Worm (Caenorhabditis elegans): ENCODE results near the gene C28A5.6.

C28A5.6 gene

ce11 chrIII:4428797-4429196, 505 bp downstream of the C28A5.6 start:
- TF ChIP-seq elt-2 (tag; optimal IDR thresholded peaks at IDR 0.05) (peak; percentile 20), snpc-4 (tag; optimal IDR thresholded peaks at IDR 0.05) (peak; percentile 23), pha-4 (tag; optimal IDR thresholded peaks at IDR 0.05) (no peak)

ce11 chrIII:4426711-4427218, 2.5 kb downstream of the C28A5.6 start:
- peak; percentile 3 for TF ChIP-seq nhr-43 (tag; optimal IDR thresholded peaks at IDR 0.05; ENCODE audit: poor library complexity, severe bottlenecking)
- TF ChIP-seq snpc-4 (tag; optimal IDR thresholded peaks at IDR 0.05) = peak; percentile 90

ce11 chrIII:4419117-4419978, 10.0 kb downstream of the C28A5.6 start, which contains the start of the genes R07E5.7 and cku-80:
R07E5.7 (minus strand) TSS chrIII:4419167.
cku-80 (plus strand) TSS chrIII:4419848.
- TF ChIP-seq nfya-1 (tag; optimal IDR thresholded peaks at IDR 0.05; ENCODE audit: insufficient read depth) = peak; percentile 65
- peak; percentile 15 for TF ChIP-seq nhr-25 (tag; optimal IDR thresholded peaks at IDR 0.05)
- no peak for TF ChIP-seq elt-1 (tag; optimal IDR thresholded peaks at IDR 0.05)
- TF ChIP-seq hmg-11 (tag; optimal IDR thresholded peaks at IDR 0.05) = peak; percentile 50
- no peak for TF ChIP-seq elt-3 (tag; optimal IDR thresholded peaks at IDR 0.05)
- TF ChIP-seq pha-4 (tag; optimal IDR thresholded peaks at IDR 0.05) = peak; percentile 55
- peak; percentile 17 for TF ChIP-seq ama-1 (optimal IDR thresholded peaks at IDR 0.05)
- TF ChIP-seq unc-39 (tag; optimal IDR thresholded peaks at IDR 0.05) = no peak
- peak; percentile 66 for TF ChIP-seq nhr-23 (tag; optimal IDR thresholded peaks at IDR 0.05)
- no peak for TF ChIP-seq ceh-82 (tag; optimal IDR thresholded peaks at IDR 0.05)
- peak; percentile 29 for TF ChIP-seq skn-1 (tag; optimal IDR thresholded peaks at IDR 0.05)
- no peak for TF ChIP-seq aly-2 (tag; optimal IDR thresholded peaks at IDR 0.05)
- no peak for TF ChIP-seq jun-1 (tag; optimal IDR thresholded peaks at IDR 0.05)
- peak; percentile 26 for TF ChIP-seq R02D3.7 (tag; optimal IDR thresholded peaks at IDR 0.05)
- peak; percentile 50 for TF ChIP-seq elt-2 (tag; optimal IDR thresholded peaks at IDR 0.05)
- TF ChIP-seq lin-15B (tag; optimal IDR thresholded peaks at IDR 0.05) = peak; percentile 75
- no peak for TF ChIP-seq pqm-1 (tag; optimal IDR thresholded peaks at IDR 0.05)
- TF ChIP-seq nhr-43 (tag; optimal IDR thresholded peaks at IDR 0.05; ENCODE audit: poor library complexity, severe bottlenecking) = peak; percentile 28
- peak; percentile 60 for TF ChIP-seq snpc-4 (tag; optimal IDR thresholded peaks at IDR 0.05)

DNA sequence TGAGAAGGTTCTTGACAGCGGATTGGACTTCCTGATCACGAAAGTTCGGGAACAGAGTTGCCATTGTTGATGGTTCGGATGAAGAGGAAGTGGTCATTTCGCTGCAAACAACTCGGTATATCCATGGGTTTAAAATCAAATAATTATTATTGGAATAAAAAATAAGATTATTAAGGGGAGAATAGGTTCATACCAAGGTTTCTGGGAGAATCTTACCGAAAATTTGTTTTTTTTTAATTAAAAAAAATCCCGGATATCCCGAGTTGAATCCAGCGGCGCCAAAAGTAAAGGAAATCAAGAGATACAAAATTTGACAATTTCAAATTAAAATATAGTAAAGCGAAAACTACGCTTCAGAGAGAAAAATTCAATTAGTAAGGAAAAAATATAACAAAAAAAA, 11.3 kb downstream of the C28A5.6 start, which contains the start of the genes R07E5.19 and pdcd-2:
Gene R07E5.19 (minus strand): TSS at position 101 of the 400 bp plus-strand sequence.
Gene pdcd-2 (minus strand): TSS at position 102 of the 400 bp plus-strand sequence.
- no peak for TF ChIP-seq nfya-1 (tag; optimal IDR thresholded peaks at IDR 0.05; ENCODE audit: insufficient read depth)
- no peak for TF ChIP-seq nhr-12 (tag; optimal IDR thresholded peaks at IDR 0.05)
- no peak for TF ChIP-seq lin-15B (tag; optimal IDR thresholded peaks at IDR 0.05)
- no peak for TF ChIP-seq nhr-237 (tag; optimal IDR thresholded peaks at IDR 0.05)
- no peak for TF ChIP-seq jun-1 (tag; optimal IDR thresholded peaks at IDR 0.05)
- TF ChIP-seq nhr-11 (tag; optimal IDR thresholded peaks at IDR 0.05) = no peak
- no peak for TF ChIP-seq mdl-1 (tag; optimal IDR thresholded peaks at IDR 0.05)
- TF ChIP-seq elt-1 (tag; optimal IDR thresholded peaks at IDR 0.05) = no peak
- TF ChIP-seq fkh-10 (GFP tag; optimal IDR thresholded peaks at IDR 0.05) = no peak
- no peak for TF ChIP-seq pha-4 (tag; optimal IDR thresholded peaks at IDR 0.05)

DNA sequence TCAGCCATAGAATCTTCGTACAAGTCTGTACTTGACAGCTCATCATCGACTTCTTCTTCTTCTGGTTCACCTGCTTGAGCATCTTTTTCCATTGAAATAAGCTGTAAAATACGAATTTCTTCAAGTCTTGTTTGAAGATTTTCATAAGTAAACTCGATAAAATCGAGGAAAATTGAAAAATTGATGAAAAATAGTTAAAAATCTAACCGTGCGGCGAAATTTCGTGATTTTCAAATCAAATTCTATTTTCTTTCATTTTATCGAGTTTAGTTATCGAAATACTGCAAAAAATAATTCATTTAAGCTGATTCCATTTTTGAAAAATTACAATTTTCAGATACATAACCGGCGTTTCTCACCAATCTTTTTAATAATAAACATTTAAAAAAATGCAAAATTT, 14.2 kb downstream of the C28A5.6 start, which contains the start of gene R07E5.11:
Gene R07E5.11 (minus strand): TSS at position 101 of the 400 bp plus-strand sequence.
- TF ChIP-seq elt-1 (tag; optimal IDR thresholded peaks at IDR 0.05) (no peak), ama-1 (optimal IDR thresholded peaks at IDR 0.05) (no peak), nhr-23 (tag; optimal IDR thresholded peaks at IDR 0.05) (no peak), nhr-25 (tag; optimal IDR thresholded peaks at IDR 0.05) (no peak), ceh-28 (tag; optimal IDR thresholded peaks at IDR 0.05) (no peak), tbx-2 (tag; optimal IDR thresholded peaks at IDR 0.05) (no peak), ceh-82 (tag; optimal IDR thresholded peaks at IDR 0.05) (no peak)

DNA sequence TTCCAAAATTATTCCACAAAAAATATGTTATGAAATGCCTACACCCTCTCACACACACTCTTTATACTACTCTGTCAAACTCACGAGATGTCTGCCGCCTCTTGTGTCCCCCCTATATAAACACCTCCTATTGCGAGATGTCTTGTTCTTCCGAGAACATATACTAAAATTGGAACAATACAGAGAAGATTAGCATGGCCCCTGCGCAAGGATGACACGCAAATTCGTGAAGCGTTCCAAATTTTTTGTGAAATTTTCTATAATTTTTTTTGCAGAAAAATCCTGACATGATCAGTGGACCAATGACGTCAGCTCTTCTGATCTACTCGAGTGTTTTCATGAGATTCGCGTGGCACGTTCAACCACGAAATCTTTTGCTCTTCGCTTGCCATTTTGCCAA, 15.3 kb downstream of the C28A5.6 start:
- TF ChIP-seq nhr-25 (tag; optimal IDR thresholded peaks at IDR 0.05) (peak; percentile 22), lin-39 (tag; optimal IDR thresholded peaks at IDR 0.05) (peak; percentile 33), lsy-12 (tag; optimal IDR thresholded peaks at IDR 0.05) (peak; percentile 63), lin-15B (tag; optimal IDR thresholded peaks at IDR 0.05) (peak; percentile 0), tbx-2 (tag; optimal IDR thresholded peaks at IDR 0.05) (peak; percentile 9), snpc-4 (tag; optimal IDR thresholded peaks at IDR 0.05) (peak; percentile 98), elt-2 (tag; optimal IDR thresholded peaks at IDR 0.05) (peak; percentile 30), nhr-23 (tag; optimal IDR thresholded peaks at IDR 0.05) (peak; percentile 29), nhr-43 (tag; optimal IDR thresholded peaks at IDR 0.05; ENCODE audit: poor library complexity, severe bottlenecking) (peak; percentile 71), nfya-1 (tag; optimal IDR thresholded peaks at IDR 0.05; ENCODE audit: insufficient read depth) (peak; percentile 55), hmg-11 (tag; optimal IDR thresholded peaks at IDR 0.05) (peak; percentile 43), pha-4 (tag; optimal IDR thresholded peaks at IDR 0.05) (peak; percentile 14)
